Fruit fly (Drosophila melanogaster): ENCODE measurements around the gene srw.

The srw gene

dm6 chr3L:4253611-4254300, 29.5 kb downstream of the srw start (continued):
- TF ChIP-seq Bdp1 (GFP tag; optimal IDR thresholded peaks at IDR 0.05) = no peak
- no peak for TF ChIP-seq ATbp (GFP tag; optimal IDR thresholded peaks at IDR 0.05)
- no peak for TF ChIP-seq Side (GFP tag; optimal IDR thresholded peaks at IDR 0.05)
- TF ChIP-seq CG34422 (GFP tag; IDR thresholded peaks at IDR 0.05) = no peak
- no peak for TF ChIP-seq CG10267 (tag; optimal IDR thresholded peaks at IDR 0.05)
- 0 out of 2 replicates have a peak, but pooled peaks have one; percentile 12 for TF ChIP-seq lmd (GFP tag; IDR thresholded peaks at IDR 0.05)
- no peak for TF ChIP-seq CG11456 (GFP tag; IDR thresholded peaks at IDR 0.05)
- TF ChIP-seq CG6813 (GFP tag; optimal IDR thresholded peaks at IDR 0.05) = no peak
- no peak for TF ChIP-seq CG1832 (GFP tag; optimal IDR thresholded peaks at IDR 0.05)
- no peak for TF ChIP-seq CG14667 (GFP tag; IDR thresholded peaks at IDR 0.05)
- no peak for TF ChIP-seq hth (optimal IDR thresholded peaks at IDR 0.05)
- no peak for TF ChIP-seq btn (GFP tag; optimal IDR thresholded peaks at IDR 0.05)
- TF ChIP-seq CG15696 (tag; optimal IDR thresholded peaks at IDR 0.05) = no peak
- TF ChIP-seq CG32767 (GFP tag; IDR thresholded peaks at IDR 0.05) = peak; percentile 57; the same call in 1 of the 2 replicates
- TF ChIP-seq eve (GFP tag; optimal IDR thresholded peaks at IDR 0.05) = no peak
- TF ChIP-seq kni (GFP tag; optimal IDR thresholded peaks at IDR 0.05) = no peak
- peak; percentile 13; the same call in 1 of the 2 replicates for TF ChIP-seq chm (GFP tag; IDR thresholded peaks at IDR 0.05)
- no peak for TF ChIP-seq onecut (GFP tag; IDR thresholded peaks at IDR 0.05)
- no peak for TF ChIP-seq CG1603 (tag; optimal IDR thresholded peaks at IDR 0.05)
- peak; percentile 78 for TF ChIP-seq MESR4 (GFP tag; optimal IDR thresholded peaks at IDR 0.05)
- no peak for TF ChIP-seq Oaz (GFP tag; IDR thresholded peaks at IDR 0.05)
- no peak for TF ChIP-seq bcd (GFP tag; optimal IDR thresholded peaks at IDR 0.05)
- TF ChIP-seq CG1647 (GFP tag; optimal IDR thresholded peaks at IDR 0.05) = no peak
- no peak for TF ChIP-seq Rfx (GFP tag; IDR thresholded peaks at IDR 0.05)
- no peak for TF ChIP-seq CG17385 (GFP tag; optimal IDR thresholded peaks at IDR 0.05)
- no peak for TF ChIP-seq nerfin-2 (GFP tag; IDR thresholded peaks at IDR 0.05; ENCODE audit: partially characterized antibody)
- peak in 1 of 2 experiments; percentile 54 for TF ChIP-seq Hr78 (GFP tag; optimal IDR thresholded peaks at IDR 0.05)
- no peak for TF ChIP-seq CTCF (GFP tag; optimal IDR thresholded peaks at IDR 0.05)
- TF ChIP-seq CG7357 (GFP tag; IDR thresholded peaks at IDR 0.05) = no peak
- no peak for TF ChIP-seq ewg (GFP tag; optimal IDR thresholded peaks at IDR 0.05)
- TF ChIP-seq CHES-1-like (GFP tag; optimal IDR thresholded peaks at IDR 0.05) = no peak
- peak; percentile 46 for TF ChIP-seq CG4617 (GFP tag; optimal IDR thresholded peaks at IDR 0.05; ENCODE audit: borderline replicate concordance)
- TF ChIP-seq Rx (GFP tag; IDR thresholded peaks at IDR 0.05) = no peak
- TF ChIP-seq CG9817 (tag; optimal IDR thresholded peaks at IDR 0.05) = no peak
- no peak for TF ChIP-seq CG4328 (GFP tag; optimal IDR thresholded peaks at IDR 0.05)
- no peak for TF ChIP-seq CG17912 (GFP tag; optimal IDR thresholded peaks at IDR 0.05)
- TF ChIP-seq wor (GFP tag; IDR thresholded peaks at IDR 0.05) = no peak
- peak; percentile 30 for TF ChIP-seq YL-1 (GFP tag; optimal IDR thresholded peaks at IDR 0.05)
- no peak for TF ChIP-seq CG8290 (GFP tag; optimal IDR thresholded peaks at IDR 0.05)
- no peak for TF ChIP-seq CG8290 (tag; optimal IDR thresholded peaks at IDR 0.05)
- TF ChIP-seq CG5180 (GFP tag; optimal IDR thresholded peaks at IDR 0.05) = peak; percentile 4
- no peak for TF ChIP-seq CG11093 (GFP tag; IDR thresholded peaks at IDR 0.05)
- TF ChIP-seq HLHmδ (GFP tag; optimal IDR thresholded peaks at IDR 0.05) = no peak
- TF ChIP-seq CG10274 (GFP tag; optimal IDR thresholded peaks at IDR 0.05) = no peak
- TF ChIP-seq Poxn (GFP tag; IDR thresholded peaks at IDR 0.05) = no peak
- no peak for TF ChIP-seq zf30C (GFP tag; optimal IDR thresholded peaks at IDR 0.05)
- no peak for TF ChIP-seq row (GFP tag; IDR thresholded peaks at IDR 0.05)
- TF ChIP-seq CG11398 (GFP tag; optimal IDR thresholded peaks at IDR 0.05) = no peak
- no peak for TF ChIP-seq CG5953 (GFP tag; IDR thresholded peaks at IDR 0.05)
- TF ChIP-seq Neu2 (GFP tag; optimal IDR thresholded peaks at IDR 0.05; ENCODE audit: borderline replicate concordance) = no peak
- TF ChIP-seq Dip3 (GFP tag; optimal IDR thresholded peaks at IDR 0.05) = no peak
